Worm (Caenorhabditis elegans) whole organism, L4 larva: Measurements from ENCODE around the gene F35C11.3.
"Not testable (repeated sequence)": the region's sequence is repeated elsewhere in the genome, so short reads cannot be mapped to it uniquely, and the experiment has no call there.

Experiments
- D1046.2 ChIP-seq: fragments of 200-800 bp; sonication (Bioruptor generic); IDR thresholded peaks from 2 replicates; pipeline ENCODE4 v1.3.6; 2022; ENCODE audit warnings: missing genetic modification characterization, missing compliant biosample characterization
- fkh-10 ChIP-seq: fragments of 150-350 bp; optimal IDR thresholded peaks from 2 replicates; lab custom pipeline; 2014; ENCODE audit warnings: missing biosample characterization, missing genetic modification reagents, missing genetic modification characterization
- lin-1 ChIP-seq: fragments of 200-800 bp; sonication (Bioruptor generic); IDR thresholded peaks from 2 replicates; pipeline ENCODE4 v1.3.6; 2022; ENCODE audit warnings: missing genetic modification reagents, missing genetic modification characterization, missing compliant biosample characterization
- nhr-237 ChIP-seq: sonication (generic microtip); optimal IDR thresholded peaks from 2 replicates; lab custom pipeline; 2017; ENCODE audit warnings: missing biosample characterization, missing genetic modification characterization
- nhr-41 ChIP-seq: fragments of 200-800 bp; sonication (Bioruptor generic); IDR thresholded peaks from 2 replicates; pipeline ENCODE4 v1.3.6; 2022; ENCODE audit warnings: missing genetic modification reagents, missing genetic modification characterization, missing compliant biosample characterization
- zfp-3 ChIP-seq: fragments of 200-800 bp; sonication (Bioruptor generic); conservative IDR thresholded peaks from 2 replicates; pipeline ENCODE4 v1.3.6; 2022; ENCODE audit warnings: missing genetic modification reagents, missing genetic modification characterization, missing compliant biosample characterization

DNA sequence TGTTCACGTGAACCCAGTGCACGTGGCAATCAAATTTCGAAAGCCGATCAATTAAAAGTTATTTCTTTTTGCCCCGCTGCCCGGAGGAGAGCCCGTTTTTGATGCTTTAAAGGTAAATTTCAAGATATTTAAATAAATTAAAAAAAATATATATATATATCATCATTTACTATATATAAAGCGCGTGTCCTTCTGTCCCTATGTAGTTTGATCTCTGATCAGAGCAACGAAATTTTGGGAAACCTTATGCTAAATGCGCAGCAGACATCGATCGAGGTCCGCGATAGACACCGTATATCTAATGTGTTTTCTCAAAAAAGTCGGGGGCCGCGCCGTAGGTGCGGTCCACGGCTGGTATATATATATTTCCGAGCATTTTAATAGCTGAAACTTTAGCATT, 39.3 kb downstream of the F35C11.3 start:
- not testable (repeated sequence) for TF ChIP-seq nhr-237 (tag; lab: Kevin White, UChicago); nhr-41; lin-1; fkh-10 (GFP tag; lab: Kevin White, UChicago); D1046.2 (GFP tag; lab: Robert Waterston, UW); zfp-3 (GFP tag; lab: Robert Waterston, UW)
